Worm (Caenorhabditis elegans) whole organism, L4/young adult: ENCODE measurements around the gene F44A6.5.

Source experiments
- W03F9.2 ChIP-seq: fragments of 150-350 bp; optimal IDR thresholded peaks from 2 replicates; lab custom pipeline; 2014; ENCODE audit warnings: missing biosample characterization, missing genetic modification characterization
- him-1 ChIP-seq: sonication (generic microtip); optimal IDR thresholded peaks from 2 replicates; lab custom pipeline; 2016; ENCODE audit warnings: missing genotype, missing genetic modification reagents, missing genetic modification characterization, missing compliant biosample characterization

DNA sequence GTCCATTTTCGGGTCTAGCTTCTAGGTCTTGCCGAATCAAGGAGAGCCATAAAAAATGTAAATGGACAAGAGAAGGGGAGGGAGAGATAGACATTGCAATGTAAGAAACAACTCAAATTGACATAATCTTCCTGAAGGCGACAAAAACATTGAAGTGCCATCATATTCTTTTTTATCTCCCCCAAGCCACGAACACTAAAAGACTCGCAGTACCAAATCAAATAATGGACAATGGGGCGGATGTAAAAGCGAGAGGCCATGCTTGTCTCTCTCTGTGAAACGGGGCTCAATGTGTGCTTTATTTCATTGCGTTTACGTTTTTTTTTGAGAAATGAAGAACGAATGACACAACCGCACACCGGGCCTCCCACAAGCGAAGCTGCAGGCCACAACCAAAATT lies 7.1 kb upstream of the F44A6.5 start:
- TF ChIP-seq him-1 (tag; lab: Kevin White, UChicago) (no peak), W03F9.2 (tag; lab: Kevin White, UChicago) (no peak)
